Worm (Caenorhabditis elegans): ENCODE data around the gene cest-1.2.

ce11 chrV:14165745-14166144 lies 5.1 kb upstream of the cest-1.2 start:
- TF ChIP-seq ZK546.5 (tag; optimal IDR thresholded peaks at IDR 0.05) (no peak), ztf-4 (tag; optimal IDR thresholded peaks at IDR 0.05) (no peak), skn-1 (tag; optimal IDR thresholded peaks at IDR 0.05) (no peak), fkh-10 (GFP tag; optimal IDR thresholded peaks at IDR 0.05) (no peak), unc-39 (tag; optimal IDR thresholded peaks at IDR 0.05) (no peak), nhr-11 (tag; optimal IDR thresholded peaks at IDR 0.05) (no peak), jun-1 (tag; optimal IDR thresholded peaks at IDR 0.05) (no peak), R02D3.7 (tag; optimal IDR thresholded peaks at IDR 0.05) (no peak), zag-1 (tag; optimal IDR thresholded peaks at IDR 0.05) (no peak), ama-1 (optimal IDR thresholded peaks at IDR 0.05) (no peak), nhr-237 (tag; optimal IDR thresholded peaks at IDR 0.05) (no peak), lin-15B (tag; optimal IDR thresholded peaks at IDR 0.05) (no peak), ceh-9 (tag; optimal IDR thresholded peaks at IDR 0.05) (no peak), ceh-82 (tag; optimal IDR thresholded peaks at IDR 0.05) (no peak)
